Worm (Caenorhabditis elegans): ENCODE data around the gene lpd-9.

lpd-9 gene

ce11 chrV:10548981-10549380 lies 30.1 kb upstream of the lpd-9 start, which contains the start of gene srd-34:
Gene srd-34 (minus strand): TSS chrV:10549081.
- TF ChIP-seq aha-1 (tag), result no peak
- TF ChIP-seq nhr-25 (tag; optimal IDR thresholded peaks at IDR 0.05; ENCODE audit: borderline replicate concordance, insufficient read depth), result no peak
- no peak for TF ChIP-seq nhr-42 (GFP tag; IDR thresholded peaks at IDR 0.05)
- no peak for TF ChIP-seq nhr-6 (tag; optimal IDR thresholded peaks at IDR 0.05)
- TF ChIP-seq tra-1 (GFP tag; IDR thresholded peaks at IDR 0.05), result no peak

ce11 chrV:10549717-10550116 lies 29.4 kb upstream of the lpd-9 start, which contains the start of gene F32G8.2:
Gene F32G8.2 (plus strand): TSS chrV:10550017.
- TF ChIP-seq nhr-11 (tag; optimal IDR thresholded peaks at IDR 0.05) (no peak), Y48G9A.11 (GFP tag; IDR thresholded peaks at IDR 0.05) (no peak), lin-29 (GFP tag; IDR thresholded peaks at IDR 0.05) (no peak), saeg-2 (GFP tag; IDR thresholded peaks at IDR 0.05) (no peak), zfp-2 (tag; optimal IDR thresholded peaks at IDR 0.05) (no peak), Y75B8A.6 (GFP tag; IDR thresholded peaks at IDR 0.05) (no peak), madf-5 (GFP tag; IDR thresholded peaks at IDR 0.05) (no peak), nhr-41 (GFP tag; IDR thresholded peaks at IDR 0.05) (no peak), lin-15B (tag; optimal IDR thresholded peaks at IDR 0.05) (no peak), F37D6.2 (tag; optimal IDR thresholded peaks at IDR 0.05) (no peak), nhr-77 (tag; optimal IDR thresholded peaks at IDR 0.05) (no peak), fos-1 (tag; optimal IDR thresholded peaks at IDR 0.05) (no peak)

- no peak for TF ChIP-seq F44E2.7 (GFP tag; IDR thresholded peaks at IDR 0.05)
- no peak for TF ChIP-seq rbr-2 (tag; optimal IDR thresholded peaks at IDR 0.05)
- TF ChIP-seq nhr-41 (GFP tag; IDR thresholded peaks at IDR 0.05), result no peak
Observed at ce11 chrV:10555239-10555638, 23.9 kb upstream of the lpd-9 start, which contains the start of gene F32G8.3. Gene F32G8.3 (minus strand): TSS chrV:10555339.

ce11 chrV:10556362-10556761 lies 22.7 kb upstream of the lpd-9 start:
- TF ChIP-seq unc-62 (GFP tag; optimal IDR thresholded peaks at IDR 0.05 in 1 of 2) (peak in 1 of 2 experiments; percentile 85), unc-62 (tag; optimal IDR thresholded peaks at IDR 0.05) (no peak), lin-15B (tag; optimal IDR thresholded peaks at IDR 0.05) (no peak), lin-39 (tag; optimal IDR thresholded peaks at IDR 0.05) (no peak), fos-1 (tag; optimal IDR thresholded peaks at IDR 0.05) (no peak), tra-1 (GFP tag; IDR thresholded peaks at IDR 0.05) (no peak), lin-38 (GFP tag; IDR thresholded peaks at IDR 0.05) (no peak), nhr-76 (tag; optimal IDR thresholded peaks at IDR 0.05) (no peak), nhr-6 (tag; optimal IDR thresholded peaks at IDR 0.05) (no peak)

ce11 chrV:10557094-10557493 lies 22.0 kb upstream of the lpd-9 start:
- TF ChIP-seq nhr-28 (tag; optimal IDR thresholded peaks at IDR 0.05), result peak; percentile 49
- TF ChIP-seq lin-38 (GFP tag; IDR thresholded peaks at IDR 0.05), result no peak

ce11 chrV:10557676-10558075 lies 21.4 kb upstream of the lpd-9 start, which contains the start of gene best-14:
Gene best-14 (plus strand): TSS chrV:10557976.
- TF ChIP-seq unc-62 (GFP tag; optimal IDR thresholded peaks at IDR 0.05 in 1 of 2) (peak in 1 of 2 experiments; percentile 34), unc-62 (tag; optimal IDR thresholded peaks at IDR 0.05) (no peak), daf-16 (GFP tag; optimal IDR thresholded peaks at IDR 0.05) (no peak), daf-16 (tag; optimal IDR thresholded peaks at IDR 0.05) (no peak)

- TF ChIP-seq nhr-76 (tag; optimal IDR thresholded peaks at IDR 0.05), result no peak
Observed at ce11 chrV:10560621-10561020, 18.5 kb upstream of the lpd-9 start, which contains the start of gene col-152. Gene col-152 (plus strand): TSS chrV:10560921.

- TF ChIP-seq unc-39 (tag; optimal IDR thresholded peaks at IDR 0.05) (no peak), fos-1 (tag; optimal IDR thresholded peaks at IDR 0.05) (no peak), set-16 (GFP tag; IDR thresholded peaks at IDR 0.05) (peak; percentile 84; the same call in 1 of the 2 replicates), unc-62 (GFP tag; optimal IDR thresholded peaks at IDR 0.05 in 1 of 2) (peak in 1 of 2 experiments; percentile 73), unc-62 (tag; optimal IDR thresholded peaks at IDR 0.05) (no peak)
Observed at ce11 chrV:10561632-10562031, 17.5 kb upstream of the lpd-9 start.

Data from whole organism, L4 larva.